Fruit fly (Drosophila melanogaster) whole organism, wandering third instar larva: Measurements from ENCODE around the gene HP5.

ENCODE experiments used
- Abd-B ChIP-seq: fragments of >200 bp; optimal IDR thresholded peaks from 2 replicates; lab custom pipeline; 2017; ENCODE audit warnings: missing biosample characterization, missing genetic modification characterization
- CG32264 ChIP-seq: fragments of 200-800 bp; sonication (Bioruptor generic); optimal IDR thresholded peaks from 2 replicates; lab custom pipeline; 2016; ENCODE audit warnings: missing biosample characterization, missing genetic modification characterization
- CG9705 ChIP-seq: fragments of 200-800 bp; sonication (Bioruptor generic); optimal IDR thresholded peaks from 2 replicates; lab custom pipeline; 2018; ENCODE audit warnings: missing biosample characterization, mild to moderate bottlenecking, missing genetic modification characterization
- CrebA ChIP-seq: fragments of 200-800 bp; sonication (Bioruptor generic); optimal IDR thresholded peaks from 2 replicates; lab custom pipeline; 2016; ENCODE audit warnings: missing biosample characterization, mild to moderate bottlenecking, missing genetic modification characterization, borderline replicate concordance
- Dfd ChIP-seq: fragments of >200 bp; optimal IDR thresholded peaks from 2 replicates; lab custom pipeline; 2017; ENCODE audit warnings: missing biosample characterization, missing genetic modification characterization
- Dif ChIP-seq: fragments of 200-275, 200-300 bp; sonication (Bioruptor generic); optimal IDR thresholded peaks from 2 replicates; lab custom pipeline; 2018; ENCODE audit warnings: missing biosample characterization, missing genetic modification characterization; ENCODE audit not compliant: partially characterized antibody
- GATAd ChIP-seq: sonication (Bioruptor generic); optimal IDR thresholded peaks from 2 replicates; lab custom pipeline; 2016; ENCODE audit warnings: missing biosample characterization, missing genetic modification characterization
- HLH106 ChIP-seq: fragments of 200-800 bp; optimal IDR thresholded peaks from 3 replicates; lab custom pipeline; 2019; ENCODE audit warnings: missing biosample characterization, mild to moderate bottlenecking, missing genetic modification characterization, moderate library complexity
- Hnf4 ChIP-seq: fragments of 200-800 bp; sonication (Bioruptor generic); optimal IDR thresholded peaks from 2 replicates; lab custom pipeline; 2016; ENCODE audit warnings: missing biosample characterization, mild to moderate bottlenecking, missing genetic modification characterization
- Hr78 ChIP-seq: fragments of >200 bp; optimal IDR thresholded peaks from 2 replicates; lab custom pipeline; 2017; ENCODE audit warnings: missing biosample characterization, missing genetic modification characterization
- Hr83 ChIP-seq: fragments of 200-300 bp; sonication (Bioruptor generic); optimal IDR thresholded peaks from 2 replicates; lab custom pipeline; 2016; ENCODE audit warnings: missing biosample characterization, mild to moderate bottlenecking, missing genetic modification characterization, moderate library complexity; ENCODE audit not compliant: poor library complexity, severe bottlenecking
- Jra ChIP-seq: sonication (Bioruptor generic); optimal IDR thresholded peaks from 2 replicates; lab custom pipeline; 2016; ENCODE audit warnings: missing biosample characterization, missing genetic modification characterization
- Mio ChIP-seq: sonication (Bioruptor generic); optimal IDR thresholded peaks from 2 replicates; lab custom pipeline; 2016; ENCODE audit warnings: missing biosample characterization, missing genetic modification characterization
- Myc ChIP-seq: fragments of >200 bp; optimal IDR thresholded peaks from 2 replicates; lab custom pipeline; 2017
- N ChIP-seq: fragments of >200 bp; optimal IDR thresholded peaks from 2 replicates; lab custom pipeline; 2018; ENCODE audit warnings: missing biosample characterization, missing external identifiers, missing genetic modification characterization
- OdsH ChIP-seq: fragments of 200-800 bp; sonication (Bioruptor generic); optimal IDR thresholded peaks from 2 replicates; lab custom pipeline; 2016; ENCODE audit warnings: missing biosample characterization, mild to moderate bottlenecking, missing genetic modification characterization
- Rel ChIP-seq, 2 experiments: fragments of 200-800 bp; sonication (Bioruptor generic) in 1 of 2; optimal IDR thresholded peaks; 2 replicates in 1 of 2; 3 replicates in 1 of 2; lab custom pipeline; 2016 to 2019; ENCODE audit warnings: mild to moderate bottlenecking in 2 of 2, missing biosample characterization in 2 of 2, missing genetic modification characterization in 2 of 2, moderate library complexity in 1 of 2
- Sp1 ChIP-seq: fragments of 200-800 bp; sonication (Bioruptor generic); optimal IDR thresholded peaks from 3 replicates; lab custom pipeline; 2019; ENCODE audit warnings: missing biosample characterization, mild to moderate bottlenecking, missing genetic modification characterization, moderate library complexity
- Vsx2 ChIP-seq: fragments of 200-300, 225-300 bp; sonication (Bioruptor generic); optimal IDR thresholded peaks from 2 replicates; lab custom pipeline; 2018; ENCODE audit warnings: missing biosample characterization, missing genetic modification characterization; ENCODE audit not compliant: partially characterized antibody
- br ChIP-seq: fragments of 200-800 bp; sonication (Bioruptor generic); optimal IDR thresholded peaks from 2 replicates; lab custom pipeline; 2016; ENCODE audit warnings: missing biosample characterization, missing genetic modification characterization
- brk ChIP-seq: fragments of 200-800 bp; sonication (Bioruptor generic); optimal IDR thresholded peaks from 2 replicates; lab custom pipeline; 2016; ENCODE audit warnings: missing biosample characterization, mild to moderate bottlenecking, missing genetic modification characterization
- dl ChIP-seq, 2 experiments: fragments of 175-275, 200-275 bp in 1 of 2; fragments of 200-275 bp in 1 of 2; sonication (Bioruptor generic); optimal IDR thresholded peaks; lab custom pipeline; 2018; ENCODE audit warnings: mild to moderate bottlenecking in 2 of 2, missing biosample characterization in 2 of 2, missing genetic modification characterization in 2 of 2, moderate library complexity in 2 of 2; ENCODE audit not compliant: partially characterized antibody in 2 of 2, insufficient read depth in 1 of 2
- dmrt93B ChIP-seq: fragments of 200-800 bp; sonication (Bioruptor generic); optimal IDR thresholded peaks from 2 replicates; lab custom pipeline; 2018; ENCODE audit warnings: missing biosample characterization, mild to moderate bottlenecking, missing genetic modification characterization
- dsf ChIP-seq: sonication (Bioruptor generic); optimal IDR thresholded peaks from 2 replicates; lab custom pipeline; 2016; ENCODE audit warnings: missing biosample characterization, missing genetic modification characterization, borderline replicate concordance
- ey ChIP-seq: fragments of 200-800 bp; sonication (Bioruptor generic); optimal IDR thresholded peaks from 2 replicates; lab custom pipeline; 2016; ENCODE audit warnings: missing biosample characterization, missing genetic modification characterization
- foxo ChIP-seq, 2 experiments: fragments of 200-800 bp; sonication (Bioruptor generic); optimal IDR thresholded peaks; 2 replicates in 1 of 2; 3 replicates in 1 of 2; lab custom pipeline; 2016 to 2017; ENCODE audit warnings: missing biosample characterization in 2 of 2, missing genetic modification characterization in 2 of 2
- fru ChIP-seq: fragments of 200-800 bp; sonication (Bioruptor generic); optimal IDR thresholded peaks from 3 replicates; lab custom pipeline; 2016; ENCODE audit warnings: missing biosample characterization, mild to moderate bottlenecking, missing genetic modification characterization
- h ChIP-seq: fragments of 200-800 bp; sonication (Bioruptor generic); optimal IDR thresholded peaks from 3 replicates; lab custom pipeline; 2016; ENCODE audit warnings: missing biosample characterization, mild to moderate bottlenecking, missing genetic modification characterization
- jim ChIP-seq: fragments of 175-275, 200-325 bp; sonication (Bioruptor generic); optimal IDR thresholded peaks from 2 replicates; lab custom pipeline; 2016; ENCODE audit warnings: missing biosample characterization, mild to moderate bottlenecking, missing genetic modification characterization
- lola ChIP-seq: fragments of >200 bp; optimal IDR thresholded peaks from 2 replicates; lab custom pipeline; 2017; ENCODE audit warnings: missing biosample characterization, missing genetic modification characterization
- pan ChIP-seq: fragments of >200 bp; optimal IDR thresholded peaks from 2 replicates; lab custom pipeline; 2017
- psq ChIP-seq: fragments of 200-800 bp; sonication (Bioruptor generic); optimal IDR thresholded peaks from 3 replicates; lab custom pipeline; 2017; ENCODE audit warnings: missing biosample characterization, mild to moderate bottlenecking, missing genetic modification characterization, moderate library complexity
- rgr ChIP-seq: fragments of 200-800 bp; sonication (Bioruptor generic); optimal IDR thresholded peaks from 3 replicates; lab custom pipeline; 2016; ENCODE audit warnings: missing biosample characterization, mild to moderate bottlenecking, missing genetic modification characterization
- sage ChIP-seq: fragments of 200-800 bp; sonication (Bioruptor generic); optimal IDR thresholded peaks from 2 replicates; lab custom pipeline; 2016; ENCODE audit warnings: missing biosample characterization, mild to moderate bottlenecking, missing genetic modification characterization
- sv ChIP-seq: fragments of 200-800 bp; sonication (Bioruptor generic); optimal IDR thresholded peaks from 3 replicates; lab custom pipeline; 2016; ENCODE audit warnings: missing biosample characterization, missing genetic modification characterization
- tai ChIP-seq: sonication (Bioruptor generic); optimal IDR thresholded peaks from 2 replicates; lab custom pipeline; 2016; ENCODE audit warnings: missing biosample characterization, missing genetic modification characterization
- usp ChIP-seq: fragments of >200 bp; optimal IDR thresholded peaks from 2 replicates; lab custom pipeline; 2017; ENCODE audit warnings: missing biosample characterization, missing genetic modification characterization
- woc ChIP-seq: sonication (Bioruptor generic); optimal IDR thresholded peaks from 2 replicates; lab custom pipeline; 2016; ENCODE audit warnings: missing biosample characterization, mild to moderate bottlenecking, missing genetic modification characterization

HP5 gene

DNA sequence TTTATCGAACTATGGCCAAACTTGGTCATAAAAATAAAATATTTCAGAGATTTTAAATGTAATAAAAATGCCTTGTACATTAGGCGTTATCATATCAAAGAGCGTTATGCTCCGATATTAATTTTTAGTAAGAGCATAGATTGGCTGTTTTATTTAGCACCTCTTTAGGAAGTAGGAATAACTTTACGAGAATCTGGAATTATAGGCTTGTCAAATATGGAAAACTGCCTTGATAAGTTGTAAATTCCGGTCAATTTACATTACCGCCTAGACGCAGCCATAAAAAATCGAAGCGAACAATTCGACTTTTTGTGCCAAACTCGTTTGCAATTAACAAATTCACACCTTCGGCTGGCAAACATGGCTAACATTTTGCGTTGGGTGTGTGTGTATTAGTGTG lies 32.5 kb upstream of the HP5 start (continued):
- TF ChIP-seq usp (GFP tag; lab: Kevin White, UChicago) (no peak), Dfd (no peak), Dif (GFP tag; lab: Kevin White, UChicago) (no peak), brk (no peak), rgr (GFP tag; lab: Kevin White, UChicago) (peak; percentile 2), br (GFP tag; lab: Kevin White, UChicago) (no peak), HLH106 (tag; lab: Kevin White, UChicago) (peak; percentile 57), tai (GFP tag; lab: Kevin White, UChicago) (no peak), ey (GFP tag; lab: Kevin White, UChicago) (no peak), Abd-B (GFP tag; lab: Kevin White, UChicago) (no peak), CG9705 (GFP tag; lab: Kevin White, UChicago) (no peak), fru (GFP tag; lab: Kevin White, UChicago) (peak; percentile 35)

DNA sequence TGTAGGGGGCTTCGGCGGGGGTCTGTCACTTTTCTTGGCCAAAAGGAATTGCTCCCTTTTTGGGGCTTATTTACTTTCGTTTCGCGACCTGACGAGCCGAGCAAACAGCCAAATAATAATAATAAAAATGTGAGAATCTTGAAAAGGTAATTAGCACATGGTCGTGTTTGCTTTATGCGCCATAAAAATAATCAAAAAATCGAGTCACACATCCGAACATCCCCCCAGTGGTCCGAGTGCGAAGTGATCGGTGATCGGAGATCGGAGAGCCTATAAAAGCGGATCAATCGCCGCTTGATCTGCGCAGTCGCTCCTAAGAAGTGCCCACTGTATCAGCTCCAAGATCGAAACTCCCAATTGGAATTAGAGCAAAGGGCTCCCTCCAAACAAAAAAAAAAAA lies 32.1 kb upstream of the HP5 start, which contains the start of gene Gs2:
TSS of gene Gs2 (plus strand) at position 301 of the 400 bp plus-strand sequence.
- peak; percentile 2 for TF ChIP-seq OdsH
- no peak for TF ChIP-seq CG32264
- TF ChIP-seq Abd-B (GFP tag; lab: Kevin White, UChicago), result no peak

DNA sequence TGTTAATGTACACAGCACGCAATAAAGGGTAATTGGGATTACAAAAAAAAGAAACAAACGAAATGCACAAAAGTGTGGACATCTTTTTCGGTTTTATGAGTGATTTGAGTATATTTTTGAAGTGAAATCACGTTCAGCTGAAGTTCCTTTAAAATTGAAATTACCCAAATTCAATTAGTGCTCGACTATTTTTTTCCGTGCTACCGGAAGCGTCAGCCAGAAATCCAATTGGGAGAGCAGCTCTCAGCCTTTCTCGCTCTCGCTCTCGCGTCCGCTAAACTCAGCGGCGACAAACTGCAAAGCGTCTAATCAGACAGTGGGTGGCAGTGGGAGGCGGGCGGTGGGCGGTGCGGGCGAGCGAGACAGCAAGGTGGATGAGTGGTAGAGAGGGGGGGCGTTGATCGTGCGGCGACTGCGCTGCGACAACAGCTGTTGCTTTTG lies 31.3 kb upstream of the HP5 start:
- peak; percentile 63 for TF ChIP-seq Dif (GFP tag; lab: Kevin White, UChicago)
- no peak for TF ChIP-seq pan (lab: Kevin White, UChicago)
- peak; percentile 93 for TF ChIP-seq Hnf4
- TF ChIP-seq Sp1, result peak; percentile 93
- TF ChIP-seq Hr78 (GFP tag; lab: Kevin White, UChicago), result no peak
- peak; percentile 92 for TF ChIP-seq OdsH
- TF ChIP-seq CG9705 (GFP tag; lab: Kevin White, UChicago), result peak; percentile 68
- peak; percentile 93 for TF ChIP-seq rgr (GFP tag; lab: Kevin White, UChicago)
- TF ChIP-seq GATAd (GFP tag; lab: Kevin White, UChicago), result peak; percentile 35
- TF ChIP-seq h (GFP tag; lab: Kevin White, UChicago), result peak; percentile 96
- peak; percentile 79 for TF ChIP-seq woc
- TF ChIP-seq N (GFP tag; lab: Kevin White, UChicago), result no peak
- no peak for TF ChIP-seq usp (GFP tag; lab: Kevin White, UChicago)
- TF ChIP-seq Rel (GFP tag; optimal IDR thresholded peaks at IDR 0.05; lab: Kevin White, UChicago), result peak; percentile 21
- peak; percentile 59 for TF ChIP-seq Rel (tag; optimal IDR thresholded peaks at IDR 0.05; lab: Kevin White, UChicago)
- peak; percentile 21 for TF ChIP-seq Dfd
- peak; percentile 78 for TF ChIP-seq sv (GFP tag; lab: Kevin White, UChicago)
- TF ChIP-seq CrebA (GFP tag; lab: Kevin White, UChicago), result peak; percentile 69
- TF ChIP-seq HLH106 (tag; lab: Kevin White, UChicago), result peak; percentile 92
- TF ChIP-seq dsf (GFP tag; lab: Kevin White, UChicago), result peak; percentile 23
- TF ChIP-seq foxo (GFP tag; optimal IDR thresholded peaks at IDR 0.05; lab: Kevin White, UChicago), result peak; percentile 71 to 95
- peak; percentile 85 for TF ChIP-seq dmrt93B (GFP tag; lab: Kevin White, UChicago)
- no peak for TF ChIP-seq Abd-B (GFP tag; lab: Kevin White, UChicago)
- peak; percentile 96 for TF ChIP-seq ey (GFP tag; lab: Kevin White, UChicago)
- TF ChIP-seq psq (GFP tag; lab: Kevin White, UChicago), result peak; percentile 87
- TF ChIP-seq CG32264, result peak; percentile 88
- no peak for TF ChIP-seq Myc (lab: Kevin White, UChicago)
- peak; percentile 31 for TF ChIP-seq Hr83 (GFP tag; lab: Kevin White, UChicago)
- peak; percentile 85 for TF ChIP-seq tai (GFP tag; lab: Kevin White, UChicago)
- TF ChIP-seq sage (GFP tag; lab: Kevin White, UChicago), result peak; percentile 86
- TF ChIP-seq jim (GFP tag; lab: Kevin White, UChicago), result peak; percentile 20
- peak; percentile 92 for TF ChIP-seq fru (GFP tag; lab: Kevin White, UChicago)
- TF ChIP-seq Jra, result peak; percentile 72
- TF ChIP-seq Mio (GFP tag; lab: Kevin White, UChicago), result peak; percentile 61
- peak; percentile 42 to 61 for TF ChIP-seq dl (GFP tag; optimal IDR thresholded peaks at IDR 0.05; lab: Kevin White, UChicago; ENCODE audit: insufficient read depth in 1 of 2, partially characterized antibody in 2 of 2)
- peak; percentile 95 for TF ChIP-seq br (GFP tag; lab: Kevin White, UChicago)
- peak; percentile 81 for TF ChIP-seq brk
- no peak for TF ChIP-seq lola (GFP tag; lab: Kevin White, UChicago)
- TF ChIP-seq Vsx2, result no peak
